Worm (Caenorhabditis elegans) whole organism, L4/young adult: ENCODE measurements around the gene C50F4.8.

Experiments
- W03F9.2 ChIP-seq: fragments of 150-350 bp; optimal IDR thresholded peaks from 2 replicates; lab custom pipeline; 2014; ENCODE audit warnings: missing biosample characterization, missing genetic modification characterization
- him-1 ChIP-seq: sonication (generic microtip); optimal IDR thresholded peaks from 2 replicates; lab custom pipeline; 2016; ENCODE audit warnings: missing genotype, missing genetic modification reagents, missing genetic modification characterization, missing compliant biosample characterization

ce11 chrV:9491440-9492160 lies 27.1 kb downstream of the C50F4.8 start, which contains the start of gene K06A4.7:
- no peak for TF ChIP-seq him-1
- no peak for TF ChIP-seq W03F9.2 (tag; lab: Kevin White, UChicago)
